Worm (Caenorhabditis elegans): ENCODE results near the gene C31E10.6.

DNA sequence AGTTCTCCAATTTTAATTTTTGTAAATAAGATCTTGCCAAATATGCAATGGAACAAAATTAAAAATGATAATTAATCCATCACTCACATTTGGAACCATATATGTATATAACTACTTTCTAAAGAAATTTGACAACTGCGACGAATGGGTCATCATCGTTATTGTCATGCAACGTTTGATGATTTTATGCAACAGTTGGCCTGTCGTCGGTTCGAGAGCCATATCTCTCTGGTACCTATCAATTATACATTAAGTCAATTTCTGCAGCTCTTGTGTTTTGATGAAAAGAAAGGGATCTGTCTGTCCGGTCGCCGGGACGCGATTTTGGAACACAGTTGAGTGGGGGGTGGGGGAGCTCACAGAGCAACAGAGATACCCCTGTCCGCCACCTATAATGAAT, 43.2 kb downstream of the C31E10.6 start:
- TF ChIP-seq unc-62 (GFP tag; optimal IDR thresholded peaks at IDR 0.05) (no peak), ZK546.5 (tag; optimal IDR thresholded peaks at IDR 0.05) (no peak), skn-1 (tag; optimal IDR thresholded peaks at IDR 0.05) (no peak), ama-1 (optimal IDR thresholded peaks at IDR 0.05) (no peak), nhr-23 (tag; optimal IDR thresholded peaks at IDR 0.05) (no peak), mdl-1 (tag; optimal IDR thresholded peaks at IDR 0.05) (no peak), nhr-25 (tag; optimal IDR thresholded peaks at IDR 0.05) (no peak), nhr-237 (tag; optimal IDR thresholded peaks at IDR 0.05) (no peak), aly-2 (tag; optimal IDR thresholded peaks at IDR 0.05) (no peak), ztf-11 (tag; optimal IDR thresholded peaks at IDR 0.05) (no peak), crh-2 (tag; optimal IDR thresholded peaks at IDR 0.05) (no peak), alr-1 (tag; optimal IDR thresholded peaks at IDR 0.05) (no peak), elt-3 (tag; optimal IDR thresholded peaks at IDR 0.05) (no peak)
